Fruit fly (Drosophila melanogaster) whole organism, embryonic: ENCODE results near the gene PIG-C.

Experiments
- Blimp-1 ChIP-seq: fragments of 200-800 bp; sonication (Bioruptor generic); optimal IDR thresholded peaks from 3 replicates; lab custom pipeline; 2018; ENCODE audit warnings: missing biosample characterization, missing genetic modification characterization, mild to moderate bottlenecking, moderate library complexity, missing genetic modification reagents
- Bteb2 ChIP-seq: fragments of 200-800 bp; sonication (Bioruptor generic); optimal IDR thresholded peaks from 2 replicates; lab custom pipeline; 2016; ENCODE audit warnings: missing biosample characterization, missing genetic modification characterization
- CG10543 ChIP-seq: fragments of 200-800 bp; sonication (Bioruptor generic); optimal IDR thresholded peaks from 3 replicates; lab custom pipeline; 2017; ENCODE audit warnings: missing biosample characterization, mild to moderate bottlenecking, missing genetic modification characterization, moderate library complexity
- CG11398 ChIP-seq: fragments of 200-800 bp; sonication (Bioruptor generic); optimal IDR thresholded peaks from 2 replicates; lab custom pipeline; 2016; ENCODE audit warnings: missing biosample characterization, missing genetic modification characterization
- CG11456 ChIP-seq: fragments of 200-800 bp; sonication (Bioruptor generic); IDR thresholded peaks from 3 replicates; pipeline ENCODE4 v1.3.6; 2022; ENCODE audit warnings: missing biosample characterization, missing genetic modification characterization
- CG11696 ChIP-seq: fragments of 200-800 bp; sonication (Bioruptor generic); IDR thresholded peaks from 2 replicates; pipeline ENCODE4 v1.3.6; 2022; ENCODE audit warnings: missing biosample characterization, missing genetic modification characterization
- CG15011 ChIP-seq: fragments of 200-800 bp; sonication (Bioruptor generic); optimal IDR thresholded peaks from 3 replicates; lab custom pipeline; 2018; ENCODE audit warnings: missing biosample characterization, mild to moderate bottlenecking, missing genetic modification characterization
- CG15601 ChIP-seq: fragments of 200-800 bp; sonication (Bioruptor generic); optimal IDR thresholded peaks from 3 replicates; lab custom pipeline; 2019; ENCODE audit warnings: missing biosample characterization, mild to moderate bottlenecking, missing genetic modification characterization, moderate library complexity
- CG16815 ChIP-seq: fragments of 200-800 bp; sonication (Bioruptor generic); optimal IDR thresholded peaks from 3 replicates; lab custom pipeline; 2017; ENCODE audit warnings: missing biosample characterization, mild to moderate bottlenecking, missing genetic modification characterization
- CG30403 ChIP-seq: fragments of 200-800 bp; sonication (Bioruptor generic); optimal IDR thresholded peaks from 3 replicates; lab custom pipeline; 2016; ENCODE audit warnings: missing biosample characterization, missing genetic modification characterization
- CG31388 ChIP-seq: fragments of 200-800 bp; sonication (Bioruptor generic); optimal IDR thresholded peaks from 2 replicates; lab custom pipeline; 2016; ENCODE audit warnings: missing biosample characterization, missing genetic modification characterization
- CG33213 ChIP-seq: fragments of 200-800 bp; sonication (Bioruptor generic); optimal IDR thresholded peaks from 3 replicates; lab custom pipeline; 2016; ENCODE audit warnings: missing biosample characterization, missing genetic modification characterization
- CG4360 ChIP-seq: fragments of 200-800 bp; sonication (Bioruptor generic); IDR thresholded peaks from 2 replicates; pipeline ENCODE4 v1.3.6; 2022; ENCODE audit warnings: missing biosample characterization, missing genetic modification characterization
- CG4404 ChIP-seq: fragments of 200-800 bp; sonication (Bioruptor generic); IDR thresholded peaks from 2 replicates; pipeline ENCODE4 v1.3.6; 2022; ENCODE audit warnings: missing biosample characterization, missing genetic modification characterization
- CG5245 ChIP-seq: fragments of 200-800 bp; sonication (Bioruptor generic); optimal IDR thresholded peaks from 3 replicates; lab custom pipeline; 2016; ENCODE audit warnings: missing biosample characterization, missing genetic modification characterization
- CG7271 ChIP-seq: fragments of 200-800 bp; sonication (Bioruptor generic); optimal IDR thresholded peaks from 2 replicates; lab custom pipeline; 2018; ENCODE audit warnings: missing biosample characterization, mild to moderate bottlenecking, missing genetic modification characterization, moderate library complexity
- CG8924 ChIP-seq: fragments of 200-800 bp; optimal IDR thresholded peaks from 3 replicates; lab custom pipeline; 2019; ENCODE audit warnings: missing biosample characterization, mild to moderate bottlenecking, missing genetic modification characterization, moderate library complexity
- CG9437 ChIP-seq: fragments of 200-800 bp; sonication (Bioruptor generic); optimal IDR thresholded peaks from 2 replicates; lab custom pipeline; 2018; ENCODE audit warnings: missing biosample characterization, mild to moderate bottlenecking, missing genetic modification characterization
- CrebB ChIP-seq: fragments of 200-800 bp; sonication (Bioruptor generic); optimal IDR thresholded peaks from 3 replicates; lab custom pipeline; 2018; ENCODE audit warnings: missing biosample characterization, mild to moderate bottlenecking, missing genetic modification characterization
- Dip2 ChIP-seq: fragments of 200-800 bp; sonication (Bioruptor generic); IDR thresholded peaks from 2 replicates; pipeline ENCODE4 v1.3.6; 2022; ENCODE audit warnings: missing biosample characterization, missing genetic modification characterization
- Elba2 ChIP-seq: fragments of 200-800 bp; sonication (Bioruptor generic); optimal IDR thresholded peaks from 3 replicates; lab custom pipeline; 2016; ENCODE audit warnings: missing biosample characterization, missing genetic modification characterization
- Fer3 ChIP-seq: fragments of 200-800 bp; sonication (Bioruptor generic); optimal IDR thresholded peaks from 2 replicates; lab custom pipeline; 2018; ENCODE audit warnings: missing biosample characterization, mild to moderate bottlenecking, missing genetic modification characterization, moderate library complexity
- Hr78 ChIP-seq, 2 experiments: fragments of 200-800 bp in 1 of 2; fragments of >200 bp in 1 of 2; sonication (Bioruptor generic) in 1 of 2; optimal IDR thresholded peaks; 2 replicates each; lab custom pipeline; 2017 to 2019; ENCODE audit warnings: missing biosample characterization in 2 of 2, missing genetic modification characterization in 2 of 2, mild to moderate bottlenecking in 1 of 2, moderate library complexity in 1 of 2
- Jarid2 ChIP-seq: fragments of 200-800 bp; sonication (Bioruptor generic); optimal IDR thresholded peaks from 3 replicates; lab custom pipeline; 2017; ENCODE audit warnings: mild to moderate bottlenecking, missing biosample characterization, missing genetic modification reagents, missing genetic modification characterization
- Meics ChIP-seq: fragments of 200-800 bp; sonication (Bioruptor generic); optimal IDR thresholded peaks from 2 replicates; lab custom pipeline; 2017; ENCODE audit warnings: missing biosample characterization, mild to moderate bottlenecking, missing genetic modification characterization
- Mrtf ChIP-seq: fragments of 200-800 bp; sonication (Bioruptor generic); IDR thresholded peaks from 3 replicates; pipeline ENCODE4 v1.3.6; 2022; ENCODE audit warnings: missing biosample characterization, missing genetic modification characterization
- Nf-YC ChIP-seq: fragments of 200-800 bp; optimal IDR thresholded peaks from 3 replicates; lab custom pipeline; 2019; ENCODE audit warnings: missing biosample characterization, mild to moderate bottlenecking, missing genetic modification characterization, moderate library complexity
- Optix ChIP-seq: fragments of 200-800 bp; sonication (Bioruptor generic); IDR thresholded peaks from 3 replicates; pipeline ENCODE4 v1.3.6; 2022; ENCODE audit warnings: missing biosample characterization, missing genetic modification characterization
- Rfx ChIP-seq: fragments of 200-800 bp; sonication (Bioruptor generic); IDR thresholded peaks from 2 replicates; pipeline ENCODE4 v1.3.6; 2022; ENCODE audit warnings: missing biosample characterization, missing genetic modification characterization
- Six4 ChIP-seq: fragments of 200-800 bp; sonication (Bioruptor generic); optimal IDR thresholded peaks from 2 replicates; lab custom pipeline; 2016; ENCODE audit warnings: missing biosample characterization, missing genetic modification characterization
- Vsx1 ChIP-seq: fragments of 200-800 bp; sonication (Bioruptor generic); optimal IDR thresholded peaks from 2 replicates; lab custom pipeline; 2017; ENCODE audit warnings: missing biosample characterization, mild to moderate bottlenecking, missing genetic modification characterization, missing genetic modification reagents
- ara ChIP-seq: fragments of 200-800 bp; sonication (Bioruptor generic); IDR thresholded peaks from 2 replicates; pipeline ENCODE4 v1.3.6; 2022; ENCODE audit warnings: missing biosample characterization, missing genetic modification characterization
- ash1 ChIP-seq: fragments of 200-800 bp; sonication (Bioruptor generic); optimal IDR thresholded peaks from 2 replicates; lab custom pipeline; 2018; ENCODE audit warnings: missing biosample characterization, mild to moderate bottlenecking, missing genetic modification characterization
- caup ChIP-seq: fragments of 200-800 bp; sonication (Bioruptor generic); optimal IDR thresholded peaks from 3 replicates; lab custom pipeline; 2017; ENCODE audit warnings: missing biosample characterization, mild to moderate bottlenecking, missing genetic modification characterization, moderate library complexity; ENCODE audit not compliant: severe bottlenecking
- crol ChIP-seq: fragments of 200-800 bp; sonication (Bioruptor generic); IDR thresholded peaks from 2 replicates; pipeline ENCODE4 v1.3.6; 2022; ENCODE audit warnings: missing biosample characterization, missing genetic modification characterization
- ems ChIP-seq: fragments of 200-800 bp; sonication (Bioruptor generic); optimal IDR thresholded peaks from 3 replicates; lab custom pipeline; 2016; ENCODE audit warnings: missing biosample characterization, missing genetic modification characterization
- grn ChIP-seq: fragments of 200-800 bp; sonication (Bioruptor generic); optimal IDR thresholded peaks from 3 replicates; lab custom pipeline; 2017; ENCODE audit warnings: missing biosample characterization, missing genetic modification characterization
- gt ChIP-seq: fragments of 200-800 bp; sonication (Bioruptor generic); IDR thresholded peaks from 2 replicates; pipeline ENCODE4 v1.3.6; 2022; ENCODE audit warnings: missing biosample characterization, missing genetic modification characterization
- lmd ChIP-seq: fragments of 200-800 bp; sonication (Bioruptor generic); IDR thresholded peaks from 2 replicates; pipeline ENCODE4 v1.3.6; 2022; ENCODE audit warnings: missing biosample characterization, missing genetic modification characterization
- oc ChIP-seq: fragments of 200-800 bp; sonication (Bioruptor generic); optimal IDR thresholded peaks from 2 replicates; lab custom pipeline; 2018; ENCODE audit warnings: missing biosample characterization, mild to moderate bottlenecking, missing genetic modification characterization, moderate library complexity
- odd ChIP-seq: fragments of 200-800 bp; sonication (Bioruptor generic); optimal IDR thresholded peaks from 2 replicates; lab custom pipeline; 2017; ENCODE audit warnings: missing biosample characterization, mild to moderate bottlenecking, missing genetic modification characterization
- org-1 ChIP-seq: fragments of 200-800 bp; sonication (Bioruptor generic); optimal IDR thresholded peaks from 2 replicates; lab custom pipeline; 2017; ENCODE audit warnings: missing biosample characterization, missing genetic modification characterization
- psq ChIP-seq: fragments of 200-800 bp; sonication (Bioruptor generic); optimal IDR thresholded peaks from 2 replicates; lab custom pipeline; 2017; ENCODE audit warnings: missing biosample characterization, missing genetic modification characterization
- rib ChIP-seq: fragments of 200-800 bp; sonication (Bioruptor generic); IDR thresholded peaks from 2 replicates; pipeline ENCODE4 v1.3.6; 2022; ENCODE audit warnings: missing biosample characterization, missing genetic modification characterization
- sc ChIP-seq, 3 experiments: fragments of >200 bp in 2 of 3; fragments of 200-800 bp in 1 of 3; sonication (Bioruptor generic) in 1 of 3; optimal IDR thresholded peaks; 2 replicates in 2 of 3; 3 replicates in 1 of 3; lab custom pipeline; 2017; ENCODE audit warnings: mild to moderate bottlenecking in 1 of 3, missing biosample characterization in 1 of 3, missing genetic modification characterization in 1 of 3, missing genetic modification reagents in 1 of 3
- sug ChIP-seq: fragments of 200-800 bp; optimal IDR thresholded peaks from 2 replicates; lab custom pipeline; 2019; ENCODE audit warnings: missing biosample characterization, mild to moderate bottlenecking, missing genetic modification characterization, moderate library complexity
- tx ChIP-seq: fragments of 200-800 bp; sonication (Bioruptor generic); optimal IDR thresholded peaks from 2 replicates; lab custom pipeline; 2016; ENCODE audit warnings: missing biosample characterization, missing genetic modification characterization
- usp ChIP-seq: fragments of >200 bp; optimal IDR thresholded peaks from 2 replicates; lab custom pipeline; 2017; ENCODE audit warnings: missing biosample characterization, missing genetic modification characterization
- zen2 ChIP-seq: fragments of 200-800 bp; sonication (Bioruptor generic); IDR thresholded peaks from 3 replicates; pipeline ENCODE4 v1.3.6; 2022; ENCODE audit warnings: missing biosample characterization, missing genetic modification characterization; ENCODE audit not compliant: partially characterized antibody
- zfh1 ChIP-seq: fragments of 200-800 bp; sonication (Bioruptor generic); IDR thresholded peaks from 3 replicates; pipeline ENCODE4 v1.3.6; 2022; ENCODE audit warnings: missing biosample characterization, missing genetic modification characterization
- zfh2 ChIP-seq: fragments of 200-800 bp; sonication (Bioruptor generic); optimal IDR thresholded peaks from 2 replicates; lab custom pipeline; 2016; ENCODE audit warnings: missing biosample characterization, missing genetic modification characterization

Gene PIG-C

dm6 chr3L:3305430-3305829, 13.6 kb downstream of the PIG-C start (continued):
- TF ChIP-seq CG33213 (GFP tag; lab: Kevin White, UChicago) (peak; percentile 47), Bteb2 (peak; percentile 35), Jarid2 (GFP tag; lab: Kevin White, UChicago) (peak; percentile 25), CG7271 (tag; lab: Kevin White, UChicago) (no peak), Mrtf (no peak), gt (GFP tag; lab: Robert Waterston, UW) (no peak), psq (GFP tag; lab: Kevin White, UChicago) (no peak), rib (no peak), CG16815 (GFP tag; lab: Kevin White, UChicago) (no peak), Rfx (GFP tag; lab: Robert Waterston, UW) (peak; percentile 21; the same call in 1 of the 2 replicates), usp (GFP tag; lab: Kevin White, UChicago) (no peak), CG15011 (GFP tag; lab: Kevin White, UChicago) (no peak), CG11696 (GFP tag; lab: Robert Waterston, UW) (no peak), CG10543 (GFP tag; lab: Kevin White, UChicago) (no peak), CG31388 (GFP tag; lab: Kevin White, UChicago) (peak; percentile 22), CG9437 (GFP tag; lab: Kevin White, UChicago) (no peak), caup (GFP tag; lab: Kevin White, UChicago) (peak; percentile 68), ash1 (GFP tag; lab: Kevin White, UChicago) (no peak), tx (GFP tag; lab: Kevin White, UChicago) (peak; percentile 7), zfh2 (GFP tag; lab: Kevin White, UChicago) (no peak), ems (GFP tag; lab: Kevin White, UChicago) (peak; percentile 12), crol (no peak), CG5245 (GFP tag; lab: Kevin White, UChicago) (peak; percentile 13), Six4 (GFP tag; lab: Kevin White, UChicago) (no peak), Nf-YC (tag; lab: Kevin White, UChicago) (no peak), Meics (peak; percentile 17), odd (GFP tag; lab: Kevin White, UChicago) (peak; percentile 30), CG4360 (GFP tag; lab: Robert Waterston, UW) (no peak), lmd (GFP tag; lab: Robert Waterston, UW) (no peak), CG4404 (GFP tag; lab: Robert Waterston, UW) (no peak), grn (peak; percentile 13), ara (GFP tag; lab: Robert Waterston, UW) (0 out of 2 replicates have a peak, but pooled peaks have one; percentile 20), Vsx1 (peak; percentile 11), CG8924 (peak; percentile 5), CG15601 (peak; percentile 34), oc (peak; percentile 58), sug (no peak), Blimp-1 (GFP tag; lab: Kevin White, UChicago) (peak; percentile 68), Elba2 (GFP tag; lab: Kevin White, UChicago) (no peak), Optix (GFP tag; lab: Robert Waterston, UW) (no peak), CrebB (tag; lab: Kevin White, UChicago) (peak; percentile 30), Hr78 (GFP tag; optimal IDR thresholded peaks at IDR 0.05; lab: Kevin White, UChicago) (no peak), Fer3 (tag; lab: Kevin White, UChicago) (no peak), zfh1 (GFP tag; lab: Robert Waterston, UW) (peak; percentile 45; the same call in 1 of the 3 replicates), org-1 (peak; percentile 61), CG30403 (GFP tag; lab: Kevin White, UChicago) (no peak), CG11456 (GFP tag; lab: Robert Waterston, UW) (no peak), Dip2 (no peak), CG11398 (peak; percentile 35), sc (optimal IDR thresholded peaks at IDR 0.05; lab: Kevin White, UChicago) (no peak), sc (GFP tag; optimal IDR thresholded peaks at IDR 0.05; lab: Kevin White, UChicago) (peak; percentile 61), zen2 (GFP tag; lab: Robert Waterston, UW) (no peak)
